Fruit fly (Drosophila melanogaster) whole organism, embryonic: ENCODE measurements around the gene RpS25.

Source experiments
- Asciz ChIP-seq: fragments of 200-800 bp; sonication (Bioruptor generic); optimal IDR thresholded peaks from 2 replicates; lab custom pipeline; 2017; ENCODE audit warnings: missing biosample characterization, mild to moderate bottlenecking, missing genetic modification characterization, missing genetic modification reagents
- B-H2 ChIP-seq: fragments of 200-800 bp; sonication (Bioruptor generic); optimal IDR thresholded peaks from 2 replicates; lab custom pipeline; 2018; ENCODE audit warnings: missing biosample characterization, mild to moderate bottlenecking, missing genetic modification characterization
- BEAF-32 ChIP-seq: fragments of 200-800 bp; sonication (Bioruptor generic); optimal IDR thresholded peaks from 3 replicates; lab custom pipeline; 2017; ENCODE audit warnings: missing biosample characterization, missing genetic modification characterization, mild to moderate bottlenecking, moderate library complexity, missing genetic modification reagents
- Bgb ChIP-seq: fragments of 200-800 bp; sonication (Bioruptor generic); IDR thresholded peaks from 2 replicates; pipeline ENCODE4 v1.3.6; 2022; ENCODE audit warnings: missing biosample characterization, missing genetic modification characterization; ENCODE audit not compliant: partially characterized antibody
- CG10979 ChIP-seq: fragments of 200-800 bp; sonication (Bioruptor generic); optimal IDR thresholded peaks from 2 replicates; lab custom pipeline; 2018; ENCODE audit warnings: missing biosample characterization, mild to moderate bottlenecking, missing genetic modification characterization, moderate library complexity
- CG12071 ChIP-seq: fragments of 200-800 bp; sonication (Bioruptor generic); optimal IDR thresholded peaks from 3 replicates; lab custom pipeline; 2018; ENCODE audit warnings: missing biosample characterization, mild to moderate bottlenecking, missing genetic modification characterization
- CG14710 ChIP-seq: fragments of 200-800 bp; sonication (Bioruptor generic); optimal IDR thresholded peaks from 3 replicates; lab custom pipeline; 2019; ENCODE audit warnings: missing biosample characterization, mild to moderate bottlenecking, missing genetic modification characterization, moderate library complexity
- CG1529 ChIP-seq: fragments of 200-800 bp; sonication (Bioruptor generic); optimal IDR thresholded peaks from 3 replicates; lab custom pipeline; 2018; ENCODE audit warnings: missing biosample characterization, missing genetic modification characterization
- CG17385 ChIP-seq: fragments of 200-800 bp; sonication (Bioruptor generic); optimal IDR thresholded peaks from 3 replicates; lab custom pipeline; 2018; ENCODE audit warnings: missing biosample characterization, mild to moderate bottlenecking, missing genetic modification characterization
- CG17612 ChIP-seq: fragments of 200-800 bp; sonication (Bioruptor generic); IDR thresholded peaks from 2 replicates; pipeline ENCODE4 v1.3.6; 2022; ENCODE audit warnings: missing biosample characterization, missing genetic modification characterization
- CG2199 ChIP-seq: fragments of 200-800 bp; sonication (Bioruptor generic); IDR thresholded peaks from 3 replicates; pipeline ENCODE4 v1.3.6; 2022; ENCODE audit warnings: missing biosample characterization, missing genetic modification characterization
- CG3407 ChIP-seq: fragments of 200-800 bp; sonication (Bioruptor generic); optimal IDR thresholded peaks from 2 replicates; lab custom pipeline; 2018; ENCODE audit warnings: missing biosample characterization, mild to moderate bottlenecking, missing genetic modification characterization
- CG6254 ChIP-seq: fragments of 200-800 bp; sonication (Bioruptor generic); optimal IDR thresholded peaks from 3 replicates; lab custom pipeline; 2017; ENCODE audit warnings: mild to moderate bottlenecking, missing biosample characterization, missing genetic modification reagents, missing genetic modification characterization
- CG6765 ChIP-seq: fragments of 200-800 bp; sonication (Bioruptor generic); optimal IDR thresholded peaks from 3 replicates; lab custom pipeline; 2017; ENCODE audit warnings: missing biosample characterization, mild to moderate bottlenecking, missing genetic modification characterization
- Chrac-16 ChIP-seq: fragments of 200-800 bp; sonication (Bioruptor generic); optimal IDR thresholded peaks from 3 replicates; lab custom pipeline; 2016; ENCODE audit warnings: missing biosample characterization, missing genetic modification characterization
- Dll ChIP-seq: fragments of 200-800 bp; sonication (Bioruptor generic); IDR thresholded peaks from 4 replicates; pipeline ENCODE4 v1.3.6; 2022; ENCODE audit warnings: missing biosample characterization, missing genetic modification characterization; ENCODE audit not compliant: partially characterized antibody
- Doc3 ChIP-seq: fragments of 200-800 bp; sonication (Bioruptor generic); IDR thresholded peaks from 3 replicates; pipeline ENCODE4 v1.3.6; 2022; ENCODE audit warnings: missing biosample characterization, missing genetic modification characterization; ENCODE audit not compliant: partially characterized antibody
- Dp ChIP-seq: fragments of 200-800 bp; sonication (Bioruptor generic); optimal IDR thresholded peaks from 2 replicates; lab custom pipeline; 2018; ENCODE audit warnings: missing biosample characterization, mild to moderate bottlenecking, missing genetic modification characterization, moderate library complexity
- Drgx ChIP-seq: fragments of 200-800 bp; sonication (Bioruptor generic); IDR thresholded peaks from 2 replicates; pipeline ENCODE4 v1.3.6; 2022; ENCODE audit warnings: missing biosample characterization, missing genetic modification characterization
- Ets97D ChIP-seq: fragments of 200-800 bp; sonication (Bioruptor generic); optimal IDR thresholded peaks from 3 replicates; lab custom pipeline; 2016; ENCODE audit warnings: missing biosample characterization, missing genetic modification characterization
- Fer1 ChIP-seq: fragments of 200-800 bp; sonication (Bioruptor generic); optimal IDR thresholded peaks from 2 replicates; lab custom pipeline; 2017; ENCODE audit warnings: missing biosample characterization, mild to moderate bottlenecking, missing genetic modification characterization
- Lhr ChIP-seq: fragments of 200-800 bp; sonication (Bioruptor generic); optimal IDR thresholded peaks from 3 replicates; lab custom pipeline; 2017; ENCODE audit warnings: mild to moderate bottlenecking, missing biosample characterization, missing genetic modification reagents, missing genetic modification characterization
- Lpt ChIP-seq: fragments of >200 bp; optimal IDR thresholded peaks from 2 replicates; lab custom pipeline; 2018; ENCODE audit warnings: missing biosample characterization, missing genetic modification characterization
- MBD-R2 ChIP-seq: fragments of 200-800 bp; sonication (Bioruptor generic); IDR thresholded peaks from 2 replicates; pipeline ENCODE4 v1.3.6; 2022; ENCODE audit warnings: missing biosample characterization, missing genetic modification characterization
- Mad ChIP-seq: fragments of 200-800 bp; sonication (Bioruptor generic); optimal IDR thresholded peaks from 2 replicates; lab custom pipeline; 2016; ENCODE audit warnings: missing biosample characterization, missing genetic modification characterization
- Med ChIP-seq: fragments of 200-800 bp; sonication (Bioruptor generic); peaks from one replicate; lab custom pipeline; 2016; ENCODE audit warnings: missing biosample characterization, missing genetic modification characterization, mild to moderate bottlenecking, inconsistent platforms, moderate library complexity
- Myb ChIP-seq: fragments of 200-800 bp; sonication (Bioruptor generic); optimal IDR thresholded peaks from 2 replicates; lab custom pipeline; 2016; ENCODE audit warnings: missing biosample characterization, missing genetic modification characterization
- NC2α ChIP-seq: fragments of 200-800 bp; sonication (Bioruptor generic); optimal IDR thresholded peaks from 2 replicates; lab custom pipeline; 2016; ENCODE audit warnings: missing biosample characterization, missing genetic modification characterization
- NC2β ChIP-seq: fragments of 200-800 bp; sonication (Bioruptor generic); optimal IDR thresholded peaks from 2 replicates; lab custom pipeline; 2016; ENCODE audit warnings: missing biosample characterization, missing genetic modification characterization
- Scr ChIP-seq: fragments of 200-800 bp; sonication (Bioruptor generic); IDR thresholded peaks from 2 replicates; pipeline ENCODE4 v1.3.6; 2022; ENCODE audit warnings: missing biosample characterization, missing genetic modification characterization; ENCODE audit not compliant: partially characterized antibody
- Sin3A ChIP-seq: fragments of >200 bp; optimal IDR thresholded peaks from 2 replicates; lab custom pipeline; 2018
- Six4 ChIP-seq: fragments of 200-800 bp; sonication (Bioruptor generic); optimal IDR thresholded peaks from 2 replicates; lab custom pipeline; 2016; ENCODE audit warnings: missing biosample characterization, missing genetic modification characterization
- bbx ChIP-seq: fragments of 200-800 bp; sonication (Bioruptor generic); IDR thresholded peaks from 2 replicates; pipeline ENCODE4 v1.3.6; 2022; ENCODE audit warnings: missing biosample characterization, missing genetic modification characterization; ENCODE audit not compliant: partially characterized antibody
- cas ChIP-seq: fragments of 200-800 bp; sonication (Bioruptor generic); IDR thresholded peaks from 2 replicates; pipeline ENCODE4 v1.3.6; 2022; ENCODE audit warnings: missing biosample characterization, missing genetic modification characterization
- chinmo ChIP-seq: fragments of 200-800 bp; sonication (Bioruptor generic); IDR thresholded peaks from 4 replicates; pipeline ENCODE4 v1.3.6; 2022; ENCODE audit warnings: missing biosample characterization, missing genetic modification characterization; ENCODE audit not compliant: partially characterized antibody
- crp ChIP-seq, 2 experiments: fragments of 200-800 bp; sonication (Bioruptor generic); optimal IDR thresholded peaks; 2 replicates in 1 of 2; 3 replicates in 1 of 2; lab custom pipeline; 2017; ENCODE audit warnings: missing biosample characterization in 2 of 2, missing genetic modification characterization in 2 of 2, mild to moderate bottlenecking in 1 of 2, moderate library complexity in 1 of 2
- emc ChIP-seq: fragments of 200-800 bp; sonication (Bioruptor generic); optimal IDR thresholded peaks from 2 replicates; lab custom pipeline; 2016; ENCODE audit warnings: missing biosample characterization, missing genetic modification characterization
- ems ChIP-seq: fragments of 200-800 bp; sonication (Bioruptor generic); optimal IDR thresholded peaks from 3 replicates; lab custom pipeline; 2016; ENCODE audit warnings: missing biosample characterization, missing genetic modification characterization
- eve ChIP-seq, 2 experiments: fragments of >200 bp; optimal IDR thresholded peaks; 2 replicates each; lab custom pipeline; 2017; ENCODE audit warnings: missing biosample characterization in 2 of 2, missing genetic modification characterization in 2 of 2
- ewg ChIP-seq: fragments of 200-800 bp; sonication (Bioruptor generic); optimal IDR thresholded peaks from 3 replicates; lab custom pipeline; 2017; ENCODE audit warnings: mild to moderate bottlenecking, missing biosample characterization, missing genetic modification reagents, missing genetic modification characterization
- knrl ChIP-seq: fragments of 200-800 bp; sonication (Bioruptor generic); IDR thresholded peaks from 3 replicates; pipeline ENCODE4 v1.3.6; 2022; ENCODE audit warnings: missing biosample characterization, missing genetic modification characterization; ENCODE audit not compliant: partially characterized antibody
- lmd ChIP-seq: fragments of 200-800 bp; sonication (Bioruptor generic); IDR thresholded peaks from 2 replicates; pipeline ENCODE4 v1.3.6; 2022; ENCODE audit warnings: missing biosample characterization, missing genetic modification characterization
- lov ChIP-seq, 2 experiments: fragments of 200-800 bp in 1 of 2; fragments of >200 bp in 1 of 2; sonication (Bioruptor generic) in 1 of 2; IDR thresholded peaks in 1 of 2; optimal IDR thresholded peaks in 1 of 2; 2 replicates in 1 of 2; 3 replicates in 1 of 2; pipeline versions ENCODE4 v1.3.6 to Lab custom; 2017 to 2022; ENCODE audit warnings: missing biosample characterization in 1 of 2, missing genetic modification characterization in 1 of 2
- pzg ChIP-seq: fragments of 200-800 bp; sonication (Bioruptor generic); optimal IDR thresholded peaks from 3 replicates; lab custom pipeline; 2018; ENCODE audit warnings: missing biosample characterization, mild to moderate bottlenecking, missing genetic modification characterization, moderate library complexity
- schlank ChIP-seq: fragments of 200-800 bp; sonication (Bioruptor generic); optimal IDR thresholded peaks from 2 replicates; lab custom pipeline; 2018; ENCODE audit warnings: missing biosample characterization, mild to moderate bottlenecking, missing genetic modification characterization
- tll ChIP-seq, 2 experiments: fragments of 200-800 bp in 1 of 2; fragments of >200 bp in 1 of 2; sonication (Bioruptor generic) in 1 of 2; optimal IDR thresholded peaks; 2 replicates each; lab custom pipeline; 2017 to 2019; ENCODE audit warnings: missing biosample characterization in 2 of 2, missing genetic modification characterization in 2 of 2, mild to moderate bottlenecking in 1 of 2, moderate library complexity in 1 of 2
- unc-4 ChIP-seq: fragments of 200-800 bp; sonication (Bioruptor generic); IDR thresholded peaks from 2 replicates; pipeline ENCODE4 v1.3.6; 2022; ENCODE audit warnings: missing biosample characterization, missing genetic modification characterization; ENCODE audit not compliant: partially characterized antibody
- unpg ChIP-seq: fragments of 200-800 bp; sonication (Bioruptor generic); optimal IDR thresholded peaks from 3 replicates; lab custom pipeline; 2018; ENCODE audit warnings: missing biosample characterization, mild to moderate bottlenecking, missing genetic modification characterization, moderate library complexity
- vvl ChIP-seq: fragments of 200-800 bp; sonication (Bioruptor generic); IDR thresholded peaks from 2 replicates; pipeline ENCODE4 v1.3.6; 2022; ENCODE audit warnings: missing biosample characterization, missing genetic modification characterization

The RpS25 gene

DNA sequence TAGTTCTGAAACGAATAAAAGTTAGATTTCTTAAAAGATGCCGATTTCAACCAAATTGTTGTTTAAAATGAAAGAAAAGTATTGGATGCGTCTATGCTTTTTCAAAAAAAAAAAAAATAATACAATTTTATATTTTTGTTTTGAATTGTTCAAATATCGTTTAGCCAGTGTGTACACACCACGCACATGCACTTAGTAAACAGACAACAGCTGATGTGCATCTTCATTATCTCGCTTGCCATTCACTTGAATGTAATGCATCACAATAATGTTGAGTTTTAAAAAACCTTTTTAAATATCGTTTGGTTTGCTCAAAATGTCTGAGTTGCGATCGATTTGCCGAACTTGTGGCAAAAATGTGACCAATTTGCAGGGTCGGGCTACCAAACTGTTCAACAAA lies 20.0 kb upstream of the RpS25 start, which contains the start of gene CG31441 (continued):
- no peak for TF ChIP-seq lov (optimal IDR thresholded peaks at IDR 0.05; lab: Kevin White, UChicago)
- TF ChIP-seq lov (GFP tag; IDR thresholded peaks at IDR 0.05; lab: Robert Waterston, UW): no peak
- no peak for TF ChIP-seq Asciz
- no peak for TF ChIP-seq CG3407 (GFP tag; lab: Kevin White, UChicago)
- TF ChIP-seq knrl (GFP tag; lab: Robert Waterston, UW): peak; percentile 38; the same call in 1 of the 3 replicates
- TF ChIP-seq schlank: no peak
- peak; percentile 6 for TF ChIP-seq Lhr (GFP tag; lab: Kevin White, UChicago)
- no peak for TF ChIP-seq Chrac-16
- no peak for TF ChIP-seq NC2α (GFP tag; lab: Kevin White, UChicago)
- no peak for TF ChIP-seq ewg (GFP tag; lab: Kevin White, UChicago)
- TF ChIP-seq cas (GFP tag; lab: Robert Waterston, UW): no peak
- TF ChIP-seq B-H2 (GFP tag; lab: Kevin White, UChicago): peak; percentile 26
- peak; percentile 32 for TF ChIP-seq Med (GFP tag; lab: Kevin White, UChicago)
- no peak for TF ChIP-seq CG12071
- no peak for TF ChIP-seq ems (GFP tag; lab: Kevin White, UChicago)
- peak; percentile 56; the same call in 1 of the 3 replicates for TF ChIP-seq Doc3
- no peak for TF ChIP-seq CG17612 (GFP tag; lab: Robert Waterston, UW)
- 0 out of 2 replicates have a peak, but pooled peaks have one; percentile 10 for TF ChIP-seq vvl (GFP tag; lab: Robert Waterston, UW)
- peak; percentile 58 to 92 for TF ChIP-seq crp (GFP tag; optimal IDR thresholded peaks at IDR 0.05; lab: Kevin White, UChicago)
- no peak for TF ChIP-seq Six4 (GFP tag; lab: Kevin White, UChicago)
- peak; percentile 66; the same call in 2 of the 4 replicates for TF ChIP-seq Dll (GFP tag; lab: Robert Waterston, UW)
- no peak for TF ChIP-seq Sin3A (lab: Kevin White, UChicago)
- no peak for TF ChIP-seq CG6765 (GFP tag; lab: Kevin White, UChicago)
- TF ChIP-seq Ets97D (GFP tag; lab: Kevin White, UChicago): peak; percentile 8
- no peak for TF ChIP-seq Drgx (GFP tag; lab: Robert Waterston, UW)
- no peak for TF ChIP-seq lmd (GFP tag; lab: Robert Waterston, UW)
- no peak for TF ChIP-seq Mad (GFP tag; lab: Kevin White, UChicago)
- TF ChIP-seq CG6254 (GFP tag; lab: Kevin White, UChicago): no peak
- no peak for TF ChIP-seq unpg (GFP tag; lab: Kevin White, UChicago)
- peak; percentile 85 for TF ChIP-seq MBD-R2 (GFP tag; lab: Robert Waterston, UW)
- peak; percentile 56; the same call in 1 of the 2 replicates for TF ChIP-seq unc-4
- TF ChIP-seq Scr (GFP tag; lab: Robert Waterston, UW): peak; percentile 61
- TF ChIP-seq bbx: peak; percentile 49; the same call in 1 of the 2 replicates
- TF ChIP-seq CG2199 (GFP tag; lab: Robert Waterston, UW): no peak
- 0 out of 2 replicates have a peak, but pooled peaks have one; percentile 24 for TF ChIP-seq Bgb (GFP tag; lab: Robert Waterston, UW)
- TF ChIP-seq chinmo: 0 out of 4 replicates have a peak, but pooled peaks have one; percentile 62
- TF ChIP-seq Dp (GFP tag; lab: Kevin White, UChicago): peak; percentile 69
- TF ChIP-seq pzg (GFP tag; lab: Kevin White, UChicago): peak; percentile 49
- TF ChIP-seq Fer1: peak; percentile 2
- no peak for TF ChIP-seq Lpt (GFP tag; lab: Kevin White, UChicago)
- TF ChIP-seq CG14710 (tag; lab: Kevin White, UChicago): peak; percentile 99
- TF ChIP-seq emc: no peak
- TF ChIP-seq eve (GFP tag; optimal IDR thresholded peaks at IDR 0.05; lab: Kevin White, UChicago): no peak
- TF ChIP-seq CG1529 (GFP tag; lab: Kevin White, UChicago): no peak
- TF ChIP-seq BEAF-32 (GFP tag; lab: Kevin White, UChicago): peak; percentile 65
- TF ChIP-seq NC2β (GFP tag; lab: Kevin White, UChicago): no peak
- peak; percentile 55 for TF ChIP-seq Myb (GFP tag; lab: Kevin White, UChicago)
- TF ChIP-seq tll (GFP tag; optimal IDR thresholded peaks at IDR 0.05; lab: Kevin White, UChicago): no peak
- peak; percentile 52 for TF ChIP-seq CG17385 (GFP tag; lab: Kevin White, UChicago)
- no peak for TF ChIP-seq CG10979
